Worm (Caenorhabditis elegans): ENCODE measurements around the gene F21C10.9.

- no peak for TF ChIP-seq T23F11.4 (GFP tag; optimal IDR thresholded peaks at IDR 0.05)
- TF ChIP-seq fkh-10 (GFP tag; optimal IDR thresholded peaks at IDR 0.05), result no peak
Measured at ce11 chrV:9125345-9125744, 26.8 kb upstream of the F21C10.9 start, which contains the start of gene F21C10.5.

All from whole organism, late embryonic.